Worm (Caenorhabditis elegans) whole organism, L1 larva: ENCODE data around the gene ZK596.3.

Source experiments
- C16A3.4 ChIP-seq: fragments of 150-350 bp; optimal IDR thresholded peaks from 2 replicates; lab custom pipeline; 2014; ENCODE audit warnings: missing biosample characterization, missing genetic modification characterization
- F16B12.6 ChIP-seq: fragments of 150-350 bp; optimal IDR thresholded peaks from 2 replicates; lab custom pipeline; 2014; ENCODE audit warnings: missing biosample characterization, missing genetic modification characterization
- aly-2 ChIP-seq: fragments of 150-350 bp; optimal IDR thresholded peaks from 2 replicates; lab custom pipeline; 2014; ENCODE audit warnings: missing biosample characterization, missing genetic modification characterization
- dpl-1 ChIP-seq, 3 experiments: fragments of 150-350 bp in 2 of 3; sonication (generic microtip) in 1 of 3; optimal IDR thresholded peaks; 2 replicates each; lab custom pipeline; 2014 to 2017; ENCODE audit warnings: missing biosample characterization in 3 of 3, missing genetic modification characterization in 3 of 3, missing genetic modification reagents in 3 of 3
- egl-27 ChIP-seq, 2 experiments: fragments of 150-350 bp in 1 of 2; sonication (generic microtip); optimal IDR thresholded peaks; 3 replicates each; lab custom pipeline; 2017 to 2018; ENCODE audit warnings: missing biosample characterization in 2 of 2, missing genetic modification characterization in 2 of 2, missing genetic modification reagents in 2 of 2
- elt-3 ChIP-seq, 6 experiments: fragments of 150-350 bp in 1 of 6; sonication (generic microtip); optimal IDR thresholded peaks; 2 replicates each; lab custom pipeline; 2017 to 2018; ENCODE audit warnings: missing biosample characterization in 6 of 6, missing genetic modification characterization in 6 of 6, inconsistent platforms in 1 of 6
- mdl-1 ChIP-seq, 2 experiments: fragments of 150-350 bp; optimal IDR thresholded peaks; 2 replicates each; lab custom pipeline; 2014 to 2017; ENCODE audit warnings: missing biosample characterization in 2 of 2, missing genetic modification characterization in 2 of 2, inconsistent platforms in 1 of 2
- mef-2 ChIP-seq: fragments of 150-350 bp; optimal IDR thresholded peaks from 2 replicates; lab custom pipeline; 2014; ENCODE audit warnings: missing biosample characterization, missing genetic modification characterization
- nhr-237 ChIP-seq: fragments of 150-350 bp; optimal IDR thresholded peaks from 2 replicates; lab custom pipeline; 2014; ENCODE audit warnings: missing biosample characterization, missing genetic modification characterization
- nhr-76 ChIP-seq: sonication (generic microtip); optimal IDR thresholded peaks from 2 replicates; lab custom pipeline; 2017; ENCODE audit warnings: missing biosample characterization, missing genetic modification characterization
- pqm-1 ChIP-seq: sonication (generic microtip); optimal IDR thresholded peaks from 3 replicates; lab custom pipeline; 2017; ENCODE audit warnings: missing biosample characterization, missing genetic modification characterization
- skn-1 ChIP-seq: fragments of 150-350 bp; optimal IDR thresholded peaks from 2 replicates; lab custom pipeline; 2014; ENCODE audit warnings: missing biosample characterization, missing genetic modification characterization
- unc-130 ChIP-seq: fragments of 150-350 bp; optimal IDR thresholded peaks from 2 replicates; lab custom pipeline; 2017; ENCODE audit warnings: missing biosample characterization, missing genetic modification characterization, inconsistent platforms
- zag-1 ChIP-seq: fragments of 150-350 bp; optimal IDR thresholded peaks from 2 replicates; lab custom pipeline; 2014; ENCODE audit warnings: missing biosample characterization, missing genetic modification characterization

DNA sequence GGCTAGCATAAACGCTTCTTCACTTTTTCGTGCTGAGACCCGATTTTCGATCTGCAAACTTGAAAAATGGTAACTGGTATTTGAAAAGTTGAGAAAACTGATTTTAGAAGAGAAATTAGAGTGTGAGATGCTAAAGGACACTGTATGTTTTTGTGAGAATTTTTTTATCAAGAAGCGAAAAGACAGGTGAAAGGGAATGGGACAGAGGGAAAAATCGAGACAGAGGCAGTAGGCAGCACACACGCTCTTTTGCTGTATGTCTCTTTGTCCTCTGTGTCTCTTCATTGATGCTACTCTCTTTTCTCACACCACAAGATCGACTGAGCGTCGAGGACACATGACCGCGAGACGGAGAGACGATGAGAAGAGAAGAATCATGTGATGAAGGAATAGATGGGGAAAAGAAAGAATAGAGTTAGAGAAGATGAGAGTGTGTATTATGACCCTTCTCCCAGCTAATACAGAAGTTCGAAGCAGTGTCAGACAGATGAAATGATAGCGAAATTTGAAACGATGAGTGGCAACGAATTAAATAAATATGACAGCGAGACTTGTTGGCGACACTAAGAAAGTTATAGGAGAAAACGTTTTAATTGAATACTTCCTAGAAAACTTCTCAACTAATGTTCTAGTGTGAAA lies 31.8 kb upstream of the ZK596.3 start, which contains the start of gene lgg-2:
- TF ChIP-seq elt-3 (tag; optimal IDR thresholded peaks at IDR 0.05; lab: Kevin White, UChicago) (peak in 4 of 6 experiments; percentile 7 to 84 (median 62)), egl-27 (tag; optimal IDR thresholded peaks at IDR 0.05; lab: Kevin White, UChicago) (peak; percentile 52 to 76), mef-2 (tag; lab: Kevin White, UChicago) (peak; percentile 76), mdl-1 (tag; optimal IDR thresholded peaks at IDR 0.05; lab: Kevin White, UChicago) (peak; percentile 62 to 98), skn-1 (peak; percentile 88), unc-130 (tag; lab: Kevin White, UChicago) (no peak), nhr-76 (tag; lab: Kevin White, UChicago) (no peak), F16B12.6 (tag; lab: Kevin White, UChicago) (no peak), dpl-1 (GFP tag; optimal IDR thresholded peaks at IDR 0.05; lab: Kevin White, UChicago) (peak; percentile 78 to 79 (median 78)), pqm-1 (tag; lab: Kevin White, UChicago) (peak; percentile 36), zag-1 (tag; lab: Kevin White, UChicago) (peak; percentile 61), aly-2 (peak; percentile 55), nhr-237 (peak; percentile 85), C16A3.4 (tag; lab: Kevin White, UChicago) (peak; percentile 85)
